Worm (Caenorhabditis elegans) whole organism, L1 larva: ENCODE measurements around the gene nstp-10.
A peak's percentile ranks its signal among the peaks of the same experiment; 100 is the strongest.

Experiments used
- C04F5.9 ChIP-seq: sonication (generic microtip); optimal IDR thresholded peaks from 2 replicates; lab custom pipeline; 2016; ENCODE audit warnings: missing genetic modification characterization, missing compliant biosample characterization
- C16A3.4 ChIP-seq: fragments of 150-350 bp; optimal IDR thresholded peaks from 2 replicates; lab custom pipeline; 2014; ENCODE audit warnings: missing biosample characterization, missing genetic modification characterization
- C34B4.2 ChIP-seq: sonication (generic microtip); optimal IDR thresholded peaks from 2 replicates; lab custom pipeline; 2017; ENCODE audit warnings: mild to moderate bottlenecking, missing genetic modification characterization, missing compliant biosample characterization
- Y116A8C.19 ChIP-seq: sonication (generic microtip); optimal IDR thresholded peaks from 2 replicates; lab custom pipeline; 2016; ENCODE audit warnings: missing compliant biosample characterization, missing genetic modification characterization, borderline replicate concordance
- aly-2 ChIP-seq: fragments of 150-350 bp; optimal IDR thresholded peaks from 2 replicates; lab custom pipeline; 2014; ENCODE audit warnings: missing biosample characterization, missing genetic modification characterization
- blmp-1 ChIP-seq: fragments of 150-350 bp; optimal IDR thresholded peaks from 2 replicates; lab custom pipeline; 2014; ENCODE audit warnings: missing biosample characterization, missing genetic modification characterization
- ceh-8 ChIP-seq: fragments of 200-800 bp; sonication (Bioruptor generic); optimal IDR thresholded peaks from 2 replicates; lab custom pipeline; 2018; ENCODE audit warnings: mild to moderate bottlenecking, missing genetic modification characterization, moderate library complexity, missing compliant biosample characterization
- ceh-82 ChIP-seq, 3 experiments: fragments of 150-350 bp in 1 of 3; sonication (generic microtip) in 2 of 3; optimal IDR thresholded peaks; 2 replicates each; lab custom pipeline; 2014 to 2017; ENCODE audit warnings: missing biosample characterization in 3 of 3, missing genetic modification characterization in 3 of 3
- ceh-88 ChIP-seq: fragments of 200-800 bp; sonication (Bioruptor generic); IDR thresholded peaks from 2 replicates; pipeline ENCODE4 v1.3.6; 2022; ENCODE audit warnings: missing genetic modification characterization, missing compliant biosample characterization
- ceh-90 ChIP-seq: sonication (generic microtip); optimal IDR thresholded peaks from 2 replicates; lab custom pipeline; 2016; ENCODE audit warnings: missing genetic modification characterization, missing compliant biosample characterization
- ces-1 ChIP-seq: fragments of 150-350 bp; optimal IDR thresholded peaks from 2 replicates; lab custom pipeline; 2014; ENCODE audit warnings: missing biosample characterization, missing genetic modification reagents, missing genetic modification characterization
- dpl-1 ChIP-seq, 3 experiments: fragments of 150-350 bp in 2 of 3; sonication (generic microtip) in 1 of 3; optimal IDR thresholded peaks; 2 replicates each; lab custom pipeline; 2014 to 2017; ENCODE audit warnings: missing biosample characterization in 3 of 3, missing genetic modification characterization in 3 of 3, missing genetic modification reagents in 3 of 3
- dsc-1 ChIP-seq: sonication (generic microtip); optimal IDR thresholded peaks from 2 replicates; lab custom pipeline; 2016; ENCODE audit warnings: mild to moderate bottlenecking, missing genetic modification characterization, missing compliant biosample characterization
- egl-13 ChIP-seq: sonication (generic microtip); optimal IDR thresholded peaks from 2 replicates; lab custom pipeline; 2016; ENCODE audit warnings: missing genotype, missing genetic modification reagents, missing genetic modification characterization, missing compliant biosample characterization
- fkh-10 ChIP-seq: sonication (generic microtip); optimal IDR thresholded peaks from 2 replicates; lab custom pipeline; 2017; ENCODE audit warnings: missing biosample characterization, missing genetic modification reagents, missing genetic modification characterization
- fkh-8 ChIP-seq: sonication (generic microtip); optimal IDR thresholded peaks from 2 replicates; lab custom pipeline; 2016; ENCODE audit warnings: mild to moderate bottlenecking, missing genetic modification characterization, missing compliant biosample characterization
- fos-1 ChIP-seq: fragments of 150-350 bp; optimal IDR thresholded peaks from 2 replicates; lab custom pipeline; 2014; ENCODE audit warnings: missing biosample characterization, missing genetic modification characterization
- grh-1 ChIP-seq: fragments of 200-800 bp; sonication (Bioruptor generic); IDR thresholded peaks from 2 replicates; pipeline ENCODE4 v1.3.6; 2022; ENCODE audit warnings: missing genetic modification reagents, missing genetic modification characterization, missing compliant biosample characterization
- hlh-4 ChIP-seq: sonication (generic microtip); optimal IDR thresholded peaks from 2 replicates; lab custom pipeline; 2016; ENCODE audit warnings: mild to moderate bottlenecking, missing genetic modification characterization, missing compliant biosample characterization
- irx-1 ChIP-seq: sonication (generic microtip); optimal IDR thresholded peaks from 2 replicates; lab custom pipeline; 2016; ENCODE audit warnings: missing genetic modification characterization, missing compliant biosample characterization
- isw-1 ChIP-seq: fragments of 200-800 bp; sonication (Bioruptor generic); IDR thresholded peaks from 2 replicates; pipeline ENCODE4 v1.3.6; 2022; ENCODE audit warnings: missing genetic modification characterization, missing compliant biosample characterization
- jun-1 ChIP-seq: fragments of 150-350 bp; optimal IDR thresholded peaks from 2 replicates; lab custom pipeline; 2014; ENCODE audit warnings: missing biosample characterization, missing genetic modification reagents, missing genetic modification characterization
- lin-13 ChIP-seq: fragments of 150-350 bp; optimal IDR thresholded peaks from 2 replicates; lab custom pipeline; 2014; ENCODE audit warnings: missing biosample characterization, missing genetic modification reagents, missing genetic modification characterization
- lin-14 ChIP-seq: fragments of 200-800 bp; sonication (Bioruptor generic); optimal IDR thresholded peaks from 2 replicates; lab custom pipeline; 2018; ENCODE audit warnings: mild to moderate bottlenecking, missing genetic modification characterization, moderate library complexity, missing compliant biosample characterization
- lir-3 ChIP-seq: sonication (generic microtip); optimal IDR thresholded peaks from 2 replicates; lab custom pipeline; 2016; ENCODE audit warnings: mild to moderate bottlenecking, missing genetic modification characterization, moderate library complexity, missing compliant biosample characterization; ENCODE audit not compliant: poor library complexity
- mef-2 ChIP-seq: fragments of 150-350 bp; optimal IDR thresholded peaks from 2 replicates; lab custom pipeline; 2014; ENCODE audit warnings: missing biosample characterization, missing genetic modification characterization
- mep-1 ChIP-seq: fragments of 150-350 bp; optimal IDR thresholded peaks from 2 replicates; lab custom pipeline; 2014; ENCODE audit warnings: missing biosample characterization, missing genetic modification characterization
- nhr-19 ChIP-seq: fragments of 200-800 bp; sonication (Bioruptor generic); conservative IDR thresholded peaks from 2 replicates; pipeline ENCODE4 v1.3.6; 2022; ENCODE audit warnings: missing genetic modification characterization, missing compliant biosample characterization
- nhr-28 ChIP-seq: fragments of 150-350 bp; optimal IDR thresholded peaks from 2 replicates; lab custom pipeline; 2014; ENCODE audit warnings: missing biosample characterization, missing genetic modification characterization
- nhr-47 ChIP-seq: sonication (generic microtip); optimal IDR thresholded peaks from 2 replicates; lab custom pipeline; 2016; ENCODE audit warnings: mild to moderate bottlenecking, missing genetic modification characterization, moderate library complexity, missing compliant biosample characterization
- nhr-71 ChIP-seq: sonication (generic microtip); optimal IDR thresholded peaks from 2 replicates; lab custom pipeline; 2016; ENCODE audit warnings: mild to moderate bottlenecking, missing genetic modification characterization, moderate library complexity, missing compliant biosample characterization
- nhr-76 ChIP-seq: sonication (generic microtip); optimal IDR thresholded peaks from 2 replicates; lab custom pipeline; 2017; ENCODE audit warnings: missing biosample characterization, missing genetic modification characterization
- nhr-84 ChIP-seq: sonication (generic microtip); optimal IDR thresholded peaks from 2 replicates; lab custom pipeline; 2017; ENCODE audit warnings: missing biosample characterization, missing genetic modification characterization
- nhr-90 ChIP-seq: sonication (generic microtip); optimal IDR thresholded peaks from 2 replicates; lab custom pipeline; 2016; ENCODE audit warnings: mild to moderate bottlenecking, missing genetic modification characterization, missing compliant biosample characterization; ENCODE audit not compliant: poor library complexity
- pax-3 ChIP-seq: fragments of 200-800 bp; sonication (Bioruptor generic); optimal IDR thresholded peaks from 2 replicates; lab custom pipeline; 2018; ENCODE audit warnings: mild to moderate bottlenecking, missing genetic modification characterization, moderate library complexity, missing compliant biosample characterization
- rnt-1 ChIP-seq: sonication (generic microtip); optimal IDR thresholded peaks from 2 replicates; lab custom pipeline; 2016; ENCODE audit warnings: mild to moderate bottlenecking, missing genetic modification characterization, moderate library complexity, missing compliant biosample characterization
- skn-1 ChIP-seq: fragments of 150-350 bp; optimal IDR thresholded peaks from 2 replicates; lab custom pipeline; 2014; ENCODE audit warnings: missing biosample characterization, missing genetic modification characterization
- snu-23 ChIP-seq: sonication (generic microtip); optimal IDR thresholded peaks from 2 replicates; lab custom pipeline; 2016; ENCODE audit warnings: missing genetic modification characterization, missing compliant biosample characterization
- sptf-1 ChIP-seq: fragments of 150-350 bp; optimal IDR thresholded peaks from 2 replicates; lab custom pipeline; 2014; ENCODE audit warnings: missing biosample characterization, missing genetic modification characterization
- sup-37 ChIP-seq: fragments of 200-800 bp; sonication (Bioruptor generic); optimal IDR thresholded peaks from 2 replicates; lab custom pipeline; 2018; ENCODE audit warnings: mild to moderate bottlenecking, missing genetic modification characterization, missing compliant biosample characterization
- swsn-7 ChIP-seq: sonication (generic microtip); optimal IDR thresholded peaks from 2 replicates; lab custom pipeline; 2016; ENCODE audit warnings: missing genetic modification characterization, missing compliant biosample characterization
- unc-130 ChIP-seq: fragments of 150-350 bp; optimal IDR thresholded peaks from 2 replicates; lab custom pipeline; 2017; ENCODE audit warnings: missing biosample characterization, missing genetic modification characterization, inconsistent platforms
- unc-30 ChIP-seq: sonication (generic microtip); optimal IDR thresholded peaks from 2 replicates; lab custom pipeline; 2017; ENCODE audit warnings: missing biosample characterization, missing genetic modification characterization
- unc-86 ChIP-seq: sonication (generic microtip); optimal IDR thresholded peaks from 2 replicates; lab custom pipeline; 2016; ENCODE audit warnings: missing genetic modification characterization, missing compliant biosample characterization
- xbp-1 ChIP-seq: sonication (generic microtip); optimal IDR thresholded peaks from 2 replicates; lab custom pipeline; 2016; ENCODE audit warnings: missing genetic modification characterization, missing compliant biosample characterization
- zip-4 ChIP-seq: fragments of 200-800 bp; sonication (Bioruptor generic); optimal IDR thresholded peaks from 2 replicates; lab custom pipeline; 2018; ENCODE audit warnings: mild to moderate bottlenecking, missing genetic modification characterization, moderate library complexity, missing compliant biosample characterization
- ztf-4 ChIP-seq: fragments of 150-350 bp; optimal IDR thresholded peaks from 2 replicates; lab custom pipeline; 2014; ENCODE audit warnings: missing biosample characterization, missing genetic modification characterization

Gene nstp-10

ce11 chrV:9503152-9503817, 46.4 kb downstream of the nstp-10 start (continued):
- no peak for TF ChIP-seq nhr-76 (tag; lab: Kevin White, UChicago)
- peak; percentile 75 for TF ChIP-seq mep-1 (tag; lab: Kevin White, UChicago)
- TF ChIP-seq unc-130 (tag; lab: Kevin White, UChicago), result peak; percentile 44
- TF ChIP-seq ceh-88 (GFP tag; lab: Robert Waterston, UW), result 0 out of 2 replicates have a peak, but pooled peaks have one; percentile 20
- TF ChIP-seq snu-23, result peak; percentile 89
- peak; percentile 35 for TF ChIP-seq lir-3 (tag; lab: Kevin White, UChicago)
- TF ChIP-seq aly-2 (tag; lab: Kevin White, UChicago), result peak; percentile 19
- TF ChIP-seq C04F5.9, result peak; percentile 30
- TF ChIP-seq fkh-10 (GFP tag; lab: Kevin White, UChicago), result peak; percentile 40
- no peak for TF ChIP-seq sup-37
- no peak for TF ChIP-seq unc-30 (tag; lab: Kevin White, UChicago)
- TF ChIP-seq grh-1 (GFP tag; lab: Robert Waterston, UW), result peak; percentile 41
- TF ChIP-seq ceh-90, result no peak
- peak; percentile 62 for TF ChIP-seq ceh-8 (GFP tag; lab: Kevin White, UChicago)
- no peak for TF ChIP-seq ces-1 (GFP tag; lab: Kevin White, UChicago)
- peak; percentile 48 for TF ChIP-seq skn-1 (tag; lab: Kevin White, UChicago)
- peak; percentile 81 for TF ChIP-seq nhr-19 (GFP tag; lab: Robert Waterston, UW)
- peak; percentile 87 for TF ChIP-seq nhr-71 (tag; lab: Kevin White, UChicago)
- TF ChIP-seq fos-1 (tag; lab: Kevin White, UChicago), result peak; percentile 63
- peak; percentile 69 for TF ChIP-seq xbp-1 (tag; lab: Kevin White, UChicago)
- peak; percentile 46 for TF ChIP-seq isw-1 (GFP tag; lab: Robert Waterston, UW)
- TF ChIP-seq nhr-84 (tag; lab: Kevin White, UChicago), result no peak
- no peak for TF ChIP-seq lin-13 (GFP tag; lab: Kevin White, UChicago)
- TF ChIP-seq C16A3.4 (tag; lab: Kevin White, UChicago), result peak; percentile 49
- TF ChIP-seq nhr-47, result peak; percentile 87
- TF ChIP-seq nhr-90 (tag; lab: Kevin White, UChicago), result peak; percentile 83
- peak; percentile 1 for TF ChIP-seq blmp-1 (tag; lab: Kevin White, UChicago)
- peak; percentile 25 for TF ChIP-seq ztf-4 (tag; lab: Kevin White, UChicago)
- TF ChIP-seq hlh-4 (tag; lab: Kevin White, UChicago), result no peak
- no peak for TF ChIP-seq zip-4 (GFP tag; lab: Kevin White, UChicago)
- peak in 2 of 3 experiments; percentile 38 to 71 for TF ChIP-seq ceh-82 (tag; optimal IDR thresholded peaks at IDR 0.05; lab: Kevin White, UChicago)
- TF ChIP-seq pax-3 (tag; lab: Kevin White, UChicago), result peak; percentile 64
- TF ChIP-seq swsn-7 (tag; lab: Kevin White, UChicago), result peak; percentile 77
- TF ChIP-seq, all 84 proteins: peak for 51

ce11 chrV:9500826-9501451, 48.7 kb downstream of the nstp-10 start, which contains the start of gene swt-5:
swt-5 (plus strand) TSS chrV:9501401.
- TF ChIP-seq jun-1 (tag; lab: Kevin White, UChicago), result no peak
- TF ChIP-seq dpl-1 (GFP tag; optimal IDR thresholded peaks at IDR 0.05; lab: Kevin White, UChicago), result no peak
- TF ChIP-seq dsc-1 (tag; lab: Kevin White, UChicago), result no peak
- TF ChIP-seq irx-1, result no peak
- no peak for TF ChIP-seq lir-3 (tag; lab: Kevin White, UChicago)
- TF ChIP-seq sptf-1 (tag; lab: Kevin White, UChicago), result no peak
- no peak for TF ChIP-seq Y116A8C.19 (tag; lab: Kevin White, UChicago)
- no peak for TF ChIP-seq ceh-90
- no peak for TF ChIP-seq fkh-8 (tag; lab: Kevin White, UChicago)
- TF ChIP-seq lin-14 (GFP tag; lab: Kevin White, UChicago), result no peak
- TF ChIP-seq mef-2 (tag; lab: Kevin White, UChicago), result no peak
- no peak for TF ChIP-seq ceh-88 (GFP tag; lab: Robert Waterston, UW)
- no peak for TF ChIP-seq rnt-1
- TF ChIP-seq egl-13 (tag; lab: Kevin White, UChicago), result no peak
- TF ChIP-seq C34B4.2 (tag; lab: Kevin White, UChicago), result no peak
- no peak for TF ChIP-seq nhr-71 (tag; lab: Kevin White, UChicago)
- TF ChIP-seq nhr-28 (tag; lab: Kevin White, UChicago), result no peak
- TF ChIP-seq fkh-10 (GFP tag; lab: Kevin White, UChicago), result no peak
- no peak for TF ChIP-seq unc-86 (tag; lab: Kevin White, UChicago)
